Fruit fly (Drosophila melanogaster) whole organism: ENCODE data around the gene CG15369.

Experiments
- CG8478 ChIP-seq: fragments of >200 bp; optimal IDR thresholded peaks from 2 replicates; lab custom pipeline; 2018; ENCODE audit warnings: inconsistent platforms
- EcR ChIP-seq, 2 experiments: fragments of >200 bp; optimal IDR thresholded peaks; 2 replicates each; lab custom pipeline; 2017; ENCODE audit warnings: missing biosample characterization in 2 of 2, missing genetic modification characterization in 2 of 2, missing genetic modification reagents in 2 of 2

DNA sequence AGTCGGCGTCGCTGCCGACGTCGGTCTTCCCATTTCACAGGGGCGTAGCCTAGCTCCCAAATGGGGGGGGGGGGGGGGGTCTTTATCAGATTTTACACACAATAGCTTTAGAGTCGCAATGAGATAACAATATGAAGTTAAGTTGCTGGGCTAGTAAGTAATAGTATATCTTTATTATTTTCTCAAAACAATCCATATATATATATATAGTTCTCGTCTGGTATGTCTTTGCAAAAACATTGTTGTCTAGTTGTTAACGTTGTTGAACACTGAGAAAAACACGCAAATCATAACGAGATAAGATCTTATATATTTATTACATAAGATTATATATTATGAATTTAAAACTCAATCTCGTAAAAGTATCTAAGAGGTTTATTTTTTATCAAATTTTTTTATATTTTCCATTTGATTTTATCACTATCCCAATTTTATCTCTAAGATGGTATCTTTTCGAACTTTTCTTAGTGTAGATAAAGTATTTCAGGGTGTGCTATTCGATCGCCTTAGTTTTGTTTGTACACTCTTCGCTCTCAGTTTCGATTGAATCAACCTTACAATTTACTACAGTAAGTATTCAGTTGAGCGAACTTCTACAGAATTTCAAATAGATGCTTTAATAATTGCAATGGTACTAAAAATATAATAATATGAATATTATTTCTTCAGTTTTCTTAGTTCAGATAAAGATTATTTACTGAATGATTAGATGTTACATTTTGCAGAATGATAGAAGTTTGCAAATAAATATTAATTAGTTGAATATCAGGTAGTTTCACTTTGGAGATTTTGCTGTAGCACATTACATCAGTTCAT, 14.6 kb upstream of the CG15369 start:
- TF ChIP-seq CG8478 (lab: Kevin White, UChicago), result no peak
- no peak for TF ChIP-seq EcR (GFP tag; optimal IDR thresholded peaks at IDR 0.05; lab: Kevin White, UChicago)
